Fruit fly (Drosophila melanogaster) whole organism, embryonic: ENCODE results near the gene CG10513.

ENCODE experiments used
- Asciz ChIP-seq: fragments of 200-800 bp; sonication (Bioruptor generic); optimal IDR thresholded peaks from 2 replicates; lab custom pipeline; 2017; ENCODE audit warnings: missing biosample characterization, mild to moderate bottlenecking, missing genetic modification characterization, missing genetic modification reagents
- BtbVII ChIP-seq: fragments of 200-800 bp; sonication (Bioruptor generic); optimal IDR thresholded peaks from 3 replicates; lab custom pipeline; 2017; ENCODE audit warnings: missing biosample characterization, mild to moderate bottlenecking, missing genetic modification characterization
- CG10979 ChIP-seq: fragments of 200-800 bp; sonication (Bioruptor generic); optimal IDR thresholded peaks from 2 replicates; lab custom pipeline; 2018; ENCODE audit warnings: missing biosample characterization, mild to moderate bottlenecking, missing genetic modification characterization, moderate library complexity
- CG1233 ChIP-seq: fragments of 200-800 bp; sonication (Bioruptor generic); optimal IDR thresholded peaks from 4 replicates; lab custom pipeline; 2018; ENCODE audit warnings: missing biosample characterization, mild to moderate bottlenecking, missing genetic modification characterization
- CG13296 ChIP-seq: fragments of 200-800 bp; sonication (Bioruptor generic); optimal IDR thresholded peaks from 3 replicates; lab custom pipeline; 2018; ENCODE audit warnings: missing biosample characterization, mild to moderate bottlenecking, missing genetic modification characterization
- CG13894 ChIP-seq: fragments of 200-800 bp; sonication (Bioruptor generic); optimal IDR thresholded peaks from 3 replicates; lab custom pipeline; 2018; ENCODE audit warnings: missing biosample characterization, mild to moderate bottlenecking, missing genetic modification characterization, moderate library complexity
- CG14710 ChIP-seq: fragments of 200-800 bp; sonication (Bioruptor generic); optimal IDR thresholded peaks from 3 replicates; lab custom pipeline; 2019; ENCODE audit warnings: missing biosample characterization, mild to moderate bottlenecking, missing genetic modification characterization, moderate library complexity
- CG15601 ChIP-seq: fragments of 200-800 bp; sonication (Bioruptor generic); optimal IDR thresholded peaks from 3 replicates; lab custom pipeline; 2019; ENCODE audit warnings: missing biosample characterization, mild to moderate bottlenecking, missing genetic modification characterization, moderate library complexity
- CG1603 ChIP-seq: fragments of 200-800 bp; sonication (Bioruptor generic); optimal IDR thresholded peaks from 2 replicates; lab custom pipeline; 2019; ENCODE audit warnings: missing biosample characterization, mild to moderate bottlenecking, missing genetic modification characterization, moderate library complexity
- CG1647 ChIP-seq: fragments of 200-800 bp; sonication (Bioruptor generic); optimal IDR thresholded peaks from 3 replicates; lab custom pipeline; 2016; ENCODE audit warnings: missing biosample characterization, missing genetic modification characterization
- CG17385 ChIP-seq: fragments of 200-800 bp; sonication (Bioruptor generic); optimal IDR thresholded peaks from 3 replicates; lab custom pipeline; 2018; ENCODE audit warnings: missing biosample characterization, mild to moderate bottlenecking, missing genetic modification characterization
- CG34422 ChIP-seq: fragments of 200-800 bp; sonication (Bioruptor generic); IDR thresholded peaks from 3 replicates; pipeline ENCODE4 v1.3.6; 2022; ENCODE audit warnings: missing biosample characterization, missing genetic modification characterization
- CG5180 ChIP-seq: fragments of 200-800 bp; sonication (Bioruptor generic); optimal IDR thresholded peaks from 3 replicates; lab custom pipeline; 2017; ENCODE audit warnings: missing biosample characterization, missing genetic modification characterization, mild to moderate bottlenecking, moderate library complexity, missing genetic modification reagents
- CG6765 ChIP-seq: fragments of 200-800 bp; sonication (Bioruptor generic); optimal IDR thresholded peaks from 3 replicates; lab custom pipeline; 2017; ENCODE audit warnings: missing biosample characterization, mild to moderate bottlenecking, missing genetic modification characterization
- CG6813 ChIP-seq: fragments of 200-800 bp; sonication (Bioruptor generic); optimal IDR thresholded peaks from 2 replicates; lab custom pipeline; 2017; ENCODE audit warnings: missing biosample characterization, missing genetic modification characterization, mild to moderate bottlenecking, moderate library complexity, missing genetic modification reagents
- CG8388 ChIP-seq: fragments of 200-800 bp; sonication (Bioruptor generic); optimal IDR thresholded peaks from 2 replicates; lab custom pipeline; 2019; ENCODE audit warnings: missing biosample characterization, mild to moderate bottlenecking, missing genetic modification characterization, moderate library complexity
- CG8924 ChIP-seq: fragments of 200-800 bp; optimal IDR thresholded peaks from 3 replicates; lab custom pipeline; 2019; ENCODE audit warnings: missing biosample characterization, mild to moderate bottlenecking, missing genetic modification characterization, moderate library complexity
- CG9817 ChIP-seq: fragments of 200-800 bp; sonication (Bioruptor generic); optimal IDR thresholded peaks from 2 replicates; lab custom pipeline; 2018; ENCODE audit warnings: missing biosample characterization, mild to moderate bottlenecking, missing genetic modification characterization, moderate library complexity
- Chrac-16 ChIP-seq: fragments of 200-800 bp; sonication (Bioruptor generic); optimal IDR thresholded peaks from 3 replicates; lab custom pipeline; 2016; ENCODE audit warnings: missing biosample characterization, missing genetic modification characterization
- CkIIα-i1 ChIP-seq: fragments of 200-800 bp; sonication (Bioruptor generic); IDR thresholded peaks from 2 replicates; pipeline ENCODE4 v1.3.6; 2022; ENCODE audit warnings: missing biosample characterization, missing genetic modification characterization
- CrebB ChIP-seq: fragments of 200-800 bp; sonication (Bioruptor generic); optimal IDR thresholded peaks from 3 replicates; lab custom pipeline; 2018; ENCODE audit warnings: missing biosample characterization, mild to moderate bottlenecking, missing genetic modification characterization
- Dad ChIP-seq: fragments of 200-800 bp; sonication (Bioruptor generic); optimal IDR thresholded peaks from 3 replicates; lab custom pipeline; 2016; ENCODE audit warnings: missing biosample characterization, missing genetic modification characterization
- Dek ChIP-seq: fragments of 200-800 bp; sonication (Bioruptor generic); optimal IDR thresholded peaks from 3 replicates; lab custom pipeline; 2019; ENCODE audit warnings: missing biosample characterization, mild to moderate bottlenecking, missing genetic modification characterization, moderate library complexity
- Dip3 ChIP-seq: fragments of 200-800 bp; sonication (Bioruptor generic); optimal IDR thresholded peaks from 3 replicates; lab custom pipeline; 2016; ENCODE audit warnings: missing biosample characterization, missing genetic modification characterization
- E2f1 ChIP-seq: fragments of 200-800 bp; sonication (Bioruptor generic); IDR thresholded peaks from 2 replicates; pipeline ENCODE4 v1.3.6; 2022; ENCODE audit warnings: missing biosample characterization, missing genetic modification characterization
- Fer3 ChIP-seq: fragments of 200-800 bp; sonication (Bioruptor generic); optimal IDR thresholded peaks from 2 replicates; lab custom pipeline; 2018; ENCODE audit warnings: missing biosample characterization, mild to moderate bottlenecking, missing genetic modification characterization, moderate library complexity
- GATAe ChIP-seq: fragments of 200-800 bp; sonication (Bioruptor generic); conservative IDR thresholded peaks from 2 replicates; pipeline ENCODE4 v1.3.6; 2022; ENCODE audit warnings: missing biosample characterization, missing genetic modification characterization
- HmgZ ChIP-seq: fragments of 200-800 bp; sonication (Bioruptor generic); optimal IDR thresholded peaks from 2 replicates; lab custom pipeline; 2018; ENCODE audit warnings: missing biosample characterization, mild to moderate bottlenecking, missing genetic modification characterization
- Jarid2 ChIP-seq: fragments of 200-800 bp; sonication (Bioruptor generic); optimal IDR thresholded peaks from 3 replicates; lab custom pipeline; 2017; ENCODE audit warnings: mild to moderate bottlenecking, missing biosample characterization, missing genetic modification reagents, missing genetic modification characterization
- MBD-R2 ChIP-seq: fragments of 200-800 bp; sonication (Bioruptor generic); IDR thresholded peaks from 2 replicates; pipeline ENCODE4 v1.3.6; 2022; ENCODE audit warnings: missing biosample characterization, missing genetic modification characterization
- Neu2 ChIP-seq: fragments of 200-800 bp; sonication (Bioruptor generic); optimal IDR thresholded peaks from 3 replicates; lab custom pipeline; 2016; ENCODE audit warnings: missing biosample characterization, missing genetic modification characterization, borderline replicate concordance
- NfI ChIP-seq: fragments of 200-800 bp; sonication (Bioruptor generic); optimal IDR thresholded peaks from 3 replicates; lab custom pipeline; 2018; ENCODE audit warnings: missing biosample characterization, mild to moderate bottlenecking, missing genetic modification characterization, moderate library complexity
- PHDP ChIP-seq: fragments of 200-800 bp; sonication (Bioruptor generic); optimal IDR thresholded peaks from 3 replicates; lab custom pipeline; 2018; ENCODE audit warnings: missing biosample characterization, mild to moderate bottlenecking, missing genetic modification characterization, moderate library complexity
- Spps ChIP-seq: fragments of 200-800 bp; sonication (Bioruptor generic); optimal IDR thresholded peaks from 2 replicates; lab custom pipeline; 2018; ENCODE audit warnings: missing biosample characterization, mild to moderate bottlenecking, missing genetic modification characterization
- caup ChIP-seq: fragments of 200-800 bp; sonication (Bioruptor generic); optimal IDR thresholded peaks from 3 replicates; lab custom pipeline; 2017; ENCODE audit warnings: missing biosample characterization, mild to moderate bottlenecking, missing genetic modification characterization, moderate library complexity; ENCODE audit not compliant: severe bottlenecking
- chm ChIP-seq: fragments of 200-800 bp; sonication (Bioruptor generic); IDR thresholded peaks from 2 replicates; pipeline ENCODE4 v1.3.6; 2022; ENCODE audit warnings: missing biosample characterization, missing genetic modification characterization
- exex ChIP-seq: fragments of 200-800 bp; sonication (Bioruptor generic); optimal IDR thresholded peaks from 4 replicates; lab custom pipeline; 2018; ENCODE audit warnings: missing biosample characterization, mild to moderate bottlenecking, missing genetic modification characterization, moderate library complexity
- fru ChIP-seq: fragments of >200 bp; optimal IDR thresholded peaks from 2 replicates; lab custom pipeline; 2017
- fu2 ChIP-seq: fragments of 200-800 bp; sonication (Bioruptor generic); optimal IDR thresholded peaks from 2 replicates; lab custom pipeline; 2016; ENCODE audit warnings: missing biosample characterization, missing genetic modification characterization
- gt ChIP-seq: fragments of 200-800 bp; sonication (Bioruptor generic); IDR thresholded peaks from 2 replicates; pipeline ENCODE4 v1.3.6; 2022; ENCODE audit warnings: missing biosample characterization, missing genetic modification characterization
- mirr ChIP-seq: fragments of 200-800 bp; sonication (Bioruptor generic); optimal IDR thresholded peaks from 3 replicates; lab custom pipeline; 2018; ENCODE audit warnings: missing biosample characterization, mild to moderate bottlenecking, missing genetic modification characterization
- mld ChIP-seq: fragments of 200-800 bp; sonication (Bioruptor generic); IDR thresholded peaks from 3 replicates; pipeline ENCODE4 v1.3.6; 2022; ENCODE audit warnings: missing biosample characterization, missing genetic modification characterization; ENCODE audit not compliant: partially characterized antibody
- nmo ChIP-seq: fragments of 200-800 bp; sonication (Bioruptor generic); optimal IDR thresholded peaks from 2 replicates; lab custom pipeline; 2018; ENCODE audit warnings: missing biosample characterization, mild to moderate bottlenecking, missing genetic modification characterization, moderate library complexity
- odd ChIP-seq: fragments of 200-800 bp; sonication (Bioruptor generic); optimal IDR thresholded peaks from 2 replicates; lab custom pipeline; 2017; ENCODE audit warnings: missing biosample characterization, mild to moderate bottlenecking, missing genetic modification characterization
- pita ChIP-seq: fragments of 200-800 bp; sonication (Bioruptor generic); optimal IDR thresholded peaks from 2 replicates; lab custom pipeline; 2017; ENCODE audit warnings: missing biosample characterization, mild to moderate bottlenecking, missing genetic modification characterization
- toy ChIP-seq: fragments of 200-800 bp; sonication (Bioruptor generic); IDR thresholded peaks from 2 replicates; pipeline ENCODE4 v1.3.6; 2022; ENCODE audit warnings: missing biosample characterization, missing genetic modification characterization
- wek ChIP-seq: fragments of 200-800 bp; sonication (Bioruptor generic); optimal IDR thresholded peaks from 3 replicates; lab custom pipeline; 2018; ENCODE audit warnings: missing biosample characterization, mild to moderate bottlenecking, missing genetic modification characterization, moderate library complexity

The CG10513 gene

DNA sequence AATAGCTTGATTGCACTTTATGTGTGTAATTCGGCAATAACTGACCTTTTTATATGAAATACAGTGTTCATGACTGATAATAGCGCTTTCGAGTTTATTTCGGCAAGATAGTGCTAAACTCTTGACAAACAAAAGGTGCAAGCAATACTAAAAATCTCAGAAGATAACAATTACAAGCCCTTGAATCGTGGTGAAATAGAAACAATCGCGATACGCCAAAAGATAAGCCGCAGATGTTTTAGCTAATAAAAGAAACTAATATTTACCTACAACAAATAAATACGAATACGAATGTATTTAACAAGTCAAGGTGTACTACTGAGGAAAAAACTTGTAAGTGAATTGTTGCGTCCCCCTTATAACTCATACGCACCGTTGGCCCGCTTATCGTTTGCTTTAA lies 1.7 kb downstream of the CG10513 start (continued):
- no peak for TF ChIP-seq nmo (GFP tag; lab: Kevin White, UChicago)
- TF ChIP-seq mirr, result peak; percentile 69
- TF ChIP-seq CG6813, result peak; percentile 25
- peak; percentile 66 for TF ChIP-seq BtbVII (GFP tag; lab: Kevin White, UChicago)
- TF ChIP-seq gt (GFP tag; lab: Robert Waterston, UW), result no peak
- no peak for TF ChIP-seq fru
- TF ChIP-seq CG8924, result peak; percentile 27
- no peak for TF ChIP-seq Neu2 (GFP tag; lab: Kevin White, UChicago)
- no peak for TF ChIP-seq CG8388 (GFP tag; lab: Kevin White, UChicago)
- TF ChIP-seq CG5180 (GFP tag; lab: Kevin White, UChicago), result no peak
- TF ChIP-seq CG1647 (GFP tag; lab: Kevin White, UChicago), result no peak
- no peak for TF ChIP-seq Jarid2 (GFP tag; lab: Kevin White, UChicago)
- TF ChIP-seq fu2, result no peak
- TF ChIP-seq CG15601, result no peak
- TF ChIP-seq Asciz (GFP tag; lab: Kevin White, UChicago), result no peak
- no peak for TF ChIP-seq Spps (tag; lab: Kevin White, UChicago)
- TF ChIP-seq Dip3, result no peak
- TF ChIP-seq CG13296 (GFP tag; lab: Kevin White, UChicago), result peak; percentile 81
- TF ChIP-seq MBD-R2 (GFP tag; lab: Robert Waterston, UW), result no peak
- peak; percentile 46 for TF ChIP-seq HmgZ (tag; lab: Kevin White, UChicago)
- TF ChIP-seq wek, result no peak
- TF ChIP-seq caup (GFP tag; lab: Kevin White, UChicago), result peak; percentile 65
- no peak for TF ChIP-seq NfI
- TF ChIP-seq GATAe (GFP tag; lab: Robert Waterston, UW), result 0 out of 2 replicates have a peak, but pooled peaks have one; percentile 9
- TF ChIP-seq toy (GFP tag; lab: Robert Waterston, UW), result no peak
- no peak for TF ChIP-seq Chrac-16 (GFP tag; lab: Kevin White, UChicago)
- peak; percentile 1 for TF ChIP-seq CG1233 (GFP tag; lab: Kevin White, UChicago)
- peak; percentile 22 for TF ChIP-seq CG17385
- no peak for TF ChIP-seq CG1603 (tag; lab: Kevin White, UChicago)
- TF ChIP-seq CG13894, result peak; percentile 57
- no peak for TF ChIP-seq E2f1 (GFP tag; lab: Robert Waterston, UW)
- no peak for TF ChIP-seq CkIIα-i1 (GFP tag; lab: Robert Waterston, UW)
- peak; percentile 26 for TF ChIP-seq CG9817 (tag; lab: Kevin White, UChicago)
- no peak for TF ChIP-seq chm (GFP tag; lab: Robert Waterston, UW)
- TF ChIP-seq Dad (GFP tag; lab: Kevin White, UChicago), result no peak
- TF ChIP-seq CG14710, result no peak
- no peak for TF ChIP-seq CG34422 (GFP tag; lab: Robert Waterston, UW)
- TF ChIP-seq PHDP (tag; lab: Kevin White, UChicago), result peak; percentile 71
- peak; percentile 61 for TF ChIP-seq odd (GFP tag; lab: Kevin White, UChicago)
- TF ChIP-seq pita (GFP tag; lab: Kevin White, UChicago), result no peak
- peak; percentile 38 for TF ChIP-seq Dek (tag; lab: Kevin White, UChicago)
- TF ChIP-seq Fer3, result peak; percentile 54
- TF ChIP-seq CrebB (tag; lab: Kevin White, UChicago), result peak; percentile 60
- no peak for TF ChIP-seq CG10979
- TF ChIP-seq mld (GFP tag; lab: Robert Waterston, UW), result no peak
- peak; percentile 68 for TF ChIP-seq CG6765
- TF ChIP-seq exex, result peak; percentile 78
